Fruit fly (Drosophila melanogaster): ENCODE measurements around the gene p38a.

Gene p38a

DNA sequence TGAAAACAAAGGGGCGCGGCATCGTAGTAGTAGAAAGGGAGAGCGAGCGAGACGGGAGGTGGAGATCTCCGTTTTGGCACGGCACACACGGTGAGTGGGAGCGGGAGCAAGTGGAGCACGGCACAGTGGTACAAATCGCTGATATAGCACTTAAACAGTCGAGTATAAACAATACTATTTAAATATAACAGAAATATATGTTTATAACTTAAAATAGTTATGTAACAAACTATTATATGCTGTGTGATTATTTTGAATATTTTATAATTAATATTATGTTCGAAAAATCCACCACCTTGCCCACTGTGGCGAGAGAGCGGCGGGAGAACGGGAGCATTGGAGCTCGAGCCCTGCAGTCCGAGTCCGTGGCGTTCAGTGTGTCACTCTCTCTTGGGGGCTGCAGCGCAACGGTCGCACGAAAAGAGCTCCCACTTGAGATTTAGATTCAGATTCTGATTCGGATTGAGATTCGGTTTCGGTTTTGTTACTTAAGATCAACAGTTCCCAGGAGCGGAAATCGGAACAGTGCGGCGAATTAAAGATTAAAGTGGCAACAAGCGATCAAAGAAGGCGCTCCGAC is 11.0 kb downstream of the p38a start, which contains the start of gene Kal1 (continued):
- peak; percentile 88 for TF ChIP-seq Fer3 (tag; optimal IDR thresholded peaks at IDR 0.05)
- TF ChIP-seq B-H2 (GFP tag; optimal IDR thresholded peaks at IDR 0.05) = no peak
- peak; percentile 86 for TF ChIP-seq Hmr (GFP tag; optimal IDR thresholded peaks at IDR 0.05)
- peak; percentile 71 for TF ChIP-seq Dbx (GFP tag; IDR thresholded peaks at IDR 0.05)
- TF ChIP-seq CG7786 (GFP tag; optimal IDR thresholded peaks at IDR 0.05) = no peak
- no peak for TF ChIP-seq pan (optimal IDR thresholded peaks at IDR 0.05)
- peak in 1 of 2 experiments; percentile 94 for TF ChIP-seq pan (GFP tag; optimal IDR thresholded peaks at IDR 0.05 in 1 of 2, IDR thresholded peaks at IDR 0.05 in 1 of 2)
- no peak for TF ChIP-seq abd-A (tag; optimal IDR thresholded peaks at IDR 0.05)
- TF ChIP-seq Lhr (GFP tag; optimal IDR thresholded peaks at IDR 0.05) = peak; percentile 86
- TF ChIP-seq tio (GFP tag; optimal IDR thresholded peaks at IDR 0.05) = peak; percentile 80
- peak; percentile 73 for TF ChIP-seq CG7372 (GFP tag; IDR thresholded peaks at IDR 0.05)
- peak; percentile 69 for TF ChIP-seq gsb (GFP tag; IDR thresholded peaks at IDR 0.05)
- peak; percentile 55; the same call in 1 of the 2 replicates for TF ChIP-seq CG10321 (GFP tag; IDR thresholded peaks at IDR 0.05)
- TF ChIP-seq Bteb2 (GFP tag; optimal IDR thresholded peaks at IDR 0.05) = no peak
- TF ChIP-seq grau (tag; optimal IDR thresholded peaks at IDR 0.05) = peak; percentile 92
- no peak for TF ChIP-seq slp2 (GFP tag; optimal IDR thresholded peaks at IDR 0.05)
- no peak for TF ChIP-seq CG15479 (GFP tag; optimal IDR thresholded peaks at IDR 0.05)
- TF ChIP-seq MTF-1 (GFP tag; optimal IDR thresholded peaks at IDR 0.05; ENCODE audit: borderline replicate concordance) = peak; percentile 78
- peak; percentile 90 for TF ChIP-seq CoRest (tag; optimal IDR thresholded peaks at IDR 0.05)
- TF ChIP-seq slbo (GFP tag; IDR thresholded peaks at IDR 0.05) = peak; percentile 80
- TF ChIP-seq CG2889 (GFP tag; IDR thresholded peaks at IDR 0.05) = peak; percentile 78; the same call in 2 of the 3 replicates
- peak; percentile 2 for TF ChIP-seq CG33213 (GFP tag; optimal IDR thresholded peaks at IDR 0.05)
- TF ChIP-seq chif (GFP tag; optimal IDR thresholded peaks at IDR 0.05) = peak; percentile 6 to 9
- TF ChIP-seq CG18011 (GFP tag; optimal IDR thresholded peaks at IDR 0.05) = peak; percentile 55
- TF ChIP-seq schlank (tag; optimal IDR thresholded peaks at IDR 0.05) = peak; percentile 46
- TF ChIP-seq Kr (GFP tag; optimal IDR thresholded peaks at IDR 0.05) = no peak
- TF ChIP-seq CG1647 (GFP tag; optimal IDR thresholded peaks at IDR 0.05) = no peak
- no peak for TF ChIP-seq ab (GFP tag; optimal IDR thresholded peaks at IDR 0.05)
- peak; percentile 90 for TF ChIP-seq org-1 (GFP tag; optimal IDR thresholded peaks at IDR 0.05)
- peak; percentile 29 for TF ChIP-seq ems (GFP tag; optimal IDR thresholded peaks at IDR 0.05)
- TF ChIP-seq Xbp1 (GFP tag; optimal IDR thresholded peaks at IDR 0.05) = peak; percentile 86
- TF ChIP-seq CG34224 (GFP tag; IDR thresholded peaks at IDR 0.05; ENCODE audit: partially characterized antibody) = no peak
- TF ChIP-seq pros (GFP tag; optimal IDR thresholded peaks at IDR 0.05) = no peak
- TF ChIP-seq dan (GFP tag; IDR thresholded peaks at IDR 0.05) = peak; percentile 37; the same call in 1 of the 2 replicates
- no peak for TF ChIP-seq Lpt (GFP tag; optimal IDR thresholded peaks at IDR 0.05)
- TF ChIP-seq Hr51 (GFP tag; optimal IDR thresholded peaks at IDR 0.05) = peak; percentile 17 to 96
- TF ChIP-seq exex (tag; optimal IDR thresholded peaks at IDR 0.05) = peak; percentile 56
- peak; percentile 54 for TF ChIP-seq Sry-β (GFP tag; optimal IDR thresholded peaks at IDR 0.05)
- TF ChIP-seq CG30020 (tag; optimal IDR thresholded peaks at IDR 0.05) = peak; percentile 64
- peak; percentile 51 for TF ChIP-seq sd (tag; optimal IDR thresholded peaks at IDR 0.05)
- TF ChIP-seq Hey (tag; optimal IDR thresholded peaks at IDR 0.05) = no peak
- peak; percentile 96 for TF ChIP-seq lbe (GFP tag; optimal IDR thresholded peaks at IDR 0.05)
- peak; percentile 94 for TF ChIP-seq otp (GFP tag; IDR thresholded peaks at IDR 0.05)
- TF ChIP-seq CG13287 (GFP tag; IDR thresholded peaks at IDR 0.05; ENCODE audit: partially characterized antibody) = peak; percentile 23; the same call in 1 of the 2 replicates
- TF ChIP-seq crp (GFP tag; optimal IDR thresholded peaks at IDR 0.05) = peak in 1 of 2 experiments; percentile 52
- TF ChIP-seq ttk (GFP tag; IDR thresholded peaks at IDR 0.05) = peak; percentile 90
- TF ChIP-seq Med (GFP tag) = peak; percentile 88
- TF ChIP-seq CG11456 (GFP tag; IDR thresholded peaks at IDR 0.05) = peak; percentile 69; the same call in 1 of the 3 replicates
- peak; percentile 91 for TF ChIP-seq zfh1 (GFP tag; IDR thresholded peaks at IDR 0.05)
- TF ChIP-seq ham (GFP tag; IDR thresholded peaks at IDR 0.05) = no peak
